Worm (Caenorhabditis elegans) whole organism, mixed stage, embryonic: ENCODE results near the gene F34H10.4.

Source experiments
- blmp-1 ChIP-seq: fragments of 150-350 bp; optimal IDR thresholded peaks from 2 replicates; lab custom pipeline; 2014; ENCODE audit warnings: missing biosample characterization, missing genetic modification characterization
- elt-3 ChIP-seq: fragments of 150-350 bp; optimal IDR thresholded peaks from 2 replicates; lab custom pipeline; 2014; ENCODE audit warnings: missing biosample characterization, missing genetic modification characterization
- flh-1 ChIP-seq: fragments of 200-800 bp; sonication (Bioruptor generic); optimal IDR thresholded peaks from 2 replicates; lab custom pipeline; 2018; ENCODE audit warnings: mild to moderate bottlenecking, missing genetic modification characterization, moderate library complexity, missing compliant biosample characterization
- lin-13 ChIP-seq: fragments of 150-350 bp; optimal IDR thresholded peaks from 2 replicates; lab custom pipeline; 2014; ENCODE audit warnings: missing biosample characterization, missing genetic modification characterization
- lsy-2 ChIP-seq: fragments of 150-350 bp; optimal IDR thresholded peaks from 2 replicates; lab custom pipeline; 2014; ENCODE audit warnings: missing biosample characterization, missing genetic modification characterization
- mab-5 ChIP-seq: fragments of 150-350 bp; optimal IDR thresholded peaks from 2 replicates; lab custom pipeline; 2014; ENCODE audit warnings: missing biosample characterization, missing genetic modification characterization
- nhr-28 ChIP-seq: fragments of 150-350 bp; optimal IDR thresholded peaks from 2 replicates; lab custom pipeline; 2014; ENCODE audit warnings: missing biosample characterization, missing genetic modification characterization
- pha-4 ChIP-seq: fragments of 150-350 bp; optimal IDR thresholded peaks from 2 replicates; lab custom pipeline; 2018; ENCODE audit warnings: missing biosample characterization, missing genetic modification reagents, missing genetic modification characterization
- snpc-4 ChIP-seq: fragments of 150-350 bp; optimal IDR thresholded peaks from 2 replicates; lab custom pipeline; 2014; ENCODE audit warnings: missing biosample characterization, missing genetic modification characterization
- unc-120 ChIP-seq: sonication (generic microtip); optimal IDR thresholded peaks from 2 replicates; lab custom pipeline; 2017; ENCODE audit warnings: missing genetic modification characterization, missing compliant biosample characterization; ENCODE audit not compliant: poor library complexity, severe bottlenecking
- unc-62 ChIP-seq: fragments of 150-350 bp; optimal IDR thresholded peaks from 2 replicates; lab custom pipeline; 2014; ENCODE audit warnings: missing biosample characterization, missing genetic modification reagents, missing genetic modification characterization

ce11 chrX:9690445-9690844, 42.1 kb downstream of the F34H10.4 start, which contains the start of gene npr-18:
- no peak for TF ChIP-seq flh-1
- no peak for TF ChIP-seq pha-4 (tag; lab: Kevin White, UChicago)
- no peak for TF ChIP-seq lin-13 (tag; lab: Kevin White, UChicago)
- no peak for TF ChIP-seq unc-62 (GFP tag; lab: Kevin White, UChicago)
- no peak for TF ChIP-seq blmp-1 (tag; lab: Kevin White, UChicago)
- no peak for TF ChIP-seq mab-5 (tag; lab: Kevin White, UChicago)
- TF ChIP-seq nhr-28 (tag; lab: Kevin White, UChicago) = no peak
- TF ChIP-seq elt-3 (tag; lab: Kevin White, UChicago) = no peak
- TF ChIP-seq lsy-2 = no peak
- TF ChIP-seq snpc-4 (tag; lab: Kevin White, UChicago) = no peak
- TF ChIP-seq unc-120 = no peak
